Fruit fly (Drosophila melanogaster): ENCODE results near the gene Pka-R1.

The Pka-R1 gene

DNA sequence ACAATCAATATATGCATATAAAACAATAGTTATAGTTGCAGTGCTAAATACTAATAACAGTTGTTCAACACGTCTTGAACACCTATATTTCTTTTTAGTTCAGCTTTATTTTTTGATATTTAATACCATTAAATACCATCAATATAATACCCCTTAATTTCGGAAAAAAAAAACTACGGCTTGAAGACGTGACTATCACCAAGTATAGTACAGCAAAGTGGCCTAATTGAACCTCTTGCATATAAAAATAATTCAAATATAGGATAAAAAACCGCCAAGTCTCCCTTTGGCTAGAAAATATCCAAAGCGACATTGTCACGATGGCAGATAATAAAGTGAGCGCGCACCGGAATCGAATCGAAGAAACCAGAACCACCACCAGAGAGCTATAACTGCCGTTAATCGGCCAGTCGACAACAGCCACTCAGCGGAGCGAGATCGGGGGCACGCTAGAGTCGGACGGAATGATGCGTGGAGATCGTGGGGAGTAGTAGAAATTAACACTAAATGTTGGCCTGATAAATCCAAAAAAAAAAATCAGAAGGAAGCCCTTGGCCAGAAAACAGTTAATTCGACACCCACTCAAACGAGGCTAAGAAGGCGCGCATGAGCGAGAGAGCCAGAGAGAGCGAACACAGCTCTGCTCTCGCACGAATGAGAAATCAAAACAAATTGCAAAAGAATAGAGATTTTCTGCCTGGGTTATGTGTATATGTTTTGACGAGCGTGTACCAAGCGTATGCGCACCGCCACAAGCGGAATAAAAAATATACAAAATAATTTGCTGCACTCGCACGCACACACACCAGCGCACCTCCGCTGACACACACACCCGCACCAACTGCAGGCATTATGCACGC, 30.9 kb upstream of the Pka-R1 start:
- TF ChIP-seq dl (GFP tag; optimal IDR thresholded peaks at IDR 0.05; ENCODE audit: insufficient read depth in 1 of 2, partially characterized antibody in 2 of 2) (peak; percentile 90 to 92), ey (GFP tag; optimal IDR thresholded peaks at IDR 0.05) (peak; percentile 33), Myc (optimal IDR thresholded peaks at IDR 0.05) (peak; percentile 100), woc (GFP tag; optimal IDR thresholded peaks at IDR 0.05) (peak; percentile 87), CG9705 (GFP tag; optimal IDR thresholded peaks at IDR 0.05) (no peak), psq (GFP tag; optimal IDR thresholded peaks at IDR 0.05) (peak; percentile 88), HLH106 (tag; optimal IDR thresholded peaks at IDR 0.05) (peak; percentile 53), Hr83 (GFP tag; optimal IDR thresholded peaks at IDR 0.05; ENCODE audit: poor library complexity, severe bottlenecking) (peak; percentile 24), Dfd (GFP tag; optimal IDR thresholded peaks at IDR 0.05) (no peak), rgr (GFP tag; optimal IDR thresholded peaks at IDR 0.05) (peak; percentile 15), sv (GFP tag; optimal IDR thresholded peaks at IDR 0.05) (peak; percentile 39), Sp1 (GFP tag; optimal IDR thresholded peaks at IDR 0.05) (peak; percentile 68), Abd-B (GFP tag; optimal IDR thresholded peaks at IDR 0.05) (no peak), Rel (GFP tag; optimal IDR thresholded peaks at IDR 0.05) (no peak), Rel (tag; optimal IDR thresholded peaks at IDR 0.05) (peak; percentile 16), fru (GFP tag; optimal IDR thresholded peaks at IDR 0.05) (peak; percentile 36), foxo (GFP tag; optimal IDR thresholded peaks at IDR 0.05) (peak in 1 of 2 experiments; percentile 38), Jra (GFP tag; optimal IDR thresholded peaks at IDR 0.05) (peak; percentile 57), h (GFP tag; optimal IDR thresholded peaks at IDR 0.05) (peak; percentile 31), Dif (GFP tag; optimal IDR thresholded peaks at IDR 0.05; ENCODE audit: partially characterized antibody) (peak; percentile 93), N (GFP tag; optimal IDR thresholded peaks at IDR 0.05) (no peak), OdsH (GFP tag; optimal IDR thresholded peaks at IDR 0.05) (peak; percentile 25), tai (GFP tag; optimal IDR thresholded peaks at IDR 0.05) (no peak), sage (GFP tag; optimal IDR thresholded peaks at IDR 0.05) (peak; percentile 56)

- peak; percentile 11 for TF ChIP-seq CG32264 (GFP tag; optimal IDR thresholded peaks at IDR 0.05)
- peak; percentile 54 for TF ChIP-seq Hr83 (GFP tag; optimal IDR thresholded peaks at IDR 0.05; ENCODE audit: poor library complexity, severe bottlenecking)
- peak; percentile 83 for TF ChIP-seq brk (GFP tag; optimal IDR thresholded peaks at IDR 0.05)
- peak; percentile 17 for TF ChIP-seq HLH106 (tag; optimal IDR thresholded peaks at IDR 0.05)
- TF ChIP-seq dsf (GFP tag; optimal IDR thresholded peaks at IDR 0.05; ENCODE audit: borderline replicate concordance), result peak; percentile 59
- peak; percentile 41 for TF ChIP-seq Rel (GFP tag; optimal IDR thresholded peaks at IDR 0.05)
- no peak for TF ChIP-seq Rel (tag; optimal IDR thresholded peaks at IDR 0.05)
- TF ChIP-seq N (GFP tag; optimal IDR thresholded peaks at IDR 0.05), result no peak
- no peak for TF ChIP-seq dmrt93B (GFP tag; optimal IDR thresholded peaks at IDR 0.05)
- TF ChIP-seq GATAd (GFP tag; optimal IDR thresholded peaks at IDR 0.05), result no peak
- TF ChIP-seq woc (GFP tag; optimal IDR thresholded peaks at IDR 0.05), result peak; percentile 13
- peak; percentile 16 for TF ChIP-seq sv (GFP tag; optimal IDR thresholded peaks at IDR 0.05)
- peak; percentile 50 for TF ChIP-seq h (GFP tag; optimal IDR thresholded peaks at IDR 0.05)
- TF ChIP-seq CrebA (GFP tag; optimal IDR thresholded peaks at IDR 0.05; ENCODE audit: borderline replicate concordance), result no peak
- peak; percentile 72 for TF ChIP-seq Hnf4 (GFP tag; optimal IDR thresholded peaks at IDR 0.05)
- peak; percentile 44 for TF ChIP-seq sage (GFP tag; optimal IDR thresholded peaks at IDR 0.05)
- TF ChIP-seq CG9705 (GFP tag; optimal IDR thresholded peaks at IDR 0.05), result peak; percentile 2
These were observed 30.0 kb upstream of the Pka-R1 start, which contains the start of gene Pcif1 for dm6 chr3L:20785742-20786427. Gene Pcif1 (minus strand): TSS chr3L:20786197.

DNA sequence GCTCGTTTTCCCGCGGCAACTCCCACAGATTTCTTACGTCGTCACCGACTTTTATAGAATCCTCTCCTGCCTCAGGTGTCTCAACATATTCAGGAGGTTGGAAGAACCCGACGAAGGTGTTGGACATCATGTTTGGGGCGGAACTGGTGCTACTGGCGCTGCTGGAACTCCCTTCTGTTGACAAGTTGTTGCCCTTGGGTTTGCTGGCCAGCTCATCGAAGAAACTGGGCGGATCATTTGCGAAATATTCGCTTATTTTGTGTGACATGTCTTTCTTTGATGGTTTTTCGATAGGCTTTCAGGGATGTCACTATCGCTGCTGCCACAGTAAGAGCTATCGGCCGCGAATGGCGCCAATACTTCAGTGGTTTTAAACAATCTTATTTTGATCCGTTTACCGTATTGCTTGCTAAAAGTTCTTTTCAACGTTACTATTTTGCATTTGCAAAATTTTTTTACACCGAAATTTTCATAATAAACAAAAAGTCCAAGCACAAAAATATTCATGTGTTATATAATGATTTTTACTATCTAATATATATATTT, 28.0 kb upstream of the Pka-R1 start, which contains the start of gene CG11396:
CG11396 (minus strand) TSS at position 303 of the 546 bp plus-strand sequence.
- TF ChIP-seq Dif (GFP tag; optimal IDR thresholded peaks at IDR 0.05; ENCODE audit: partially characterized antibody) (no peak), sage (GFP tag; optimal IDR thresholded peaks at IDR 0.05) (no peak), Hr83 (GFP tag; optimal IDR thresholded peaks at IDR 0.05; ENCODE audit: poor library complexity, severe bottlenecking) (peak; percentile 74)
